Fruit fly (Drosophila melanogaster) whole organism, embryonic: ENCODE data around the gene sob.

Source experiments
- Bdp1 ChIP-seq: fragments of 200-800 bp; sonication (Bioruptor generic); optimal IDR thresholded peaks from 3 replicates; lab custom pipeline; 2016; ENCODE audit warnings: missing biosample characterization, missing genetic modification characterization
- BtbVII ChIP-seq: fragments of 200-800 bp; sonication (Bioruptor generic); optimal IDR thresholded peaks from 3 replicates; lab custom pipeline; 2017; ENCODE audit warnings: missing biosample characterization, mild to moderate bottlenecking, missing genetic modification characterization
- C15 ChIP-seq: fragments of 200-800 bp; sonication (Bioruptor generic); IDR thresholded peaks from 3 replicates; pipeline ENCODE4 v1.3.6; 2022; ENCODE audit warnings: missing biosample characterization, missing genetic modification characterization
- CG10959 ChIP-seq: fragments of 200-800 bp; sonication (Bioruptor generic); IDR thresholded peaks from 2 replicates; pipeline ENCODE4 v1.3.6; 2022; ENCODE audit warnings: missing biosample characterization, missing genetic modification characterization
- CG11695 ChIP-seq: fragments of 200-800 bp; sonication (Bioruptor generic); IDR thresholded peaks from 3 replicates; pipeline ENCODE4 v1.3.6; 2022; ENCODE audit warnings: missing biosample characterization, missing genetic modification characterization
- CG13287 ChIP-seq: fragments of 200-800 bp; sonication (Bioruptor generic); IDR thresholded peaks from 2 replicates; pipeline ENCODE4 v1.3.6; 2022; ENCODE audit warnings: missing biosample characterization, missing genetic modification characterization; ENCODE audit not compliant: partially characterized antibody
- CG13894 ChIP-seq: fragments of 200-800 bp; sonication (Bioruptor generic); optimal IDR thresholded peaks from 3 replicates; lab custom pipeline; 2018; ENCODE audit warnings: missing biosample characterization, mild to moderate bottlenecking, missing genetic modification characterization, moderate library complexity
- CG14965 ChIP-seq: fragments of 200-800 bp; sonication (Bioruptor generic); optimal IDR thresholded peaks from 2 replicates; lab custom pipeline; 2016; ENCODE audit warnings: missing biosample characterization, missing genetic modification characterization, borderline replicate concordance
- CG15601 ChIP-seq: fragments of 200-800 bp; sonication (Bioruptor generic); optimal IDR thresholded peaks from 3 replicates; lab custom pipeline; 2019; ENCODE audit warnings: missing biosample characterization, mild to moderate bottlenecking, missing genetic modification characterization, moderate library complexity
- CG17361 ChIP-seq: fragments of 200-800 bp; sonication (Bioruptor generic); IDR thresholded peaks from 3 replicates; pipeline ENCODE4 v1.3.6; 2022; ENCODE audit warnings: missing biosample characterization, missing genetic modification characterization
- CG18476 ChIP-seq: fragments of 200-800 bp; sonication (Bioruptor generic); optimal IDR thresholded peaks from 2 replicates; lab custom pipeline; 2016; ENCODE audit warnings: missing biosample characterization, mild to moderate bottlenecking, missing genetic modification characterization
- CG3163 ChIP-seq: fragments of 200-800 bp; sonication (Bioruptor generic); optimal IDR thresholded peaks from 3 replicates; lab custom pipeline; 2016; ENCODE audit warnings: missing biosample characterization, missing genetic modification characterization
- CG3281 ChIP-seq: fragments of 200-800 bp; sonication (Bioruptor generic); optimal IDR thresholded peaks from 3 replicates; lab custom pipeline; 2017; ENCODE audit warnings: missing biosample characterization, mild to moderate bottlenecking, missing genetic modification characterization
- CG4282 ChIP-seq: fragments of 200-800 bp; sonication (Bioruptor generic); optimal IDR thresholded peaks from 2 replicates; lab custom pipeline; 2016; ENCODE audit warnings: missing biosample characterization, missing genetic modification characterization
- CG5180 ChIP-seq: fragments of 200-800 bp; sonication (Bioruptor generic); optimal IDR thresholded peaks from 3 replicates; lab custom pipeline; 2017; ENCODE audit warnings: missing biosample characterization, missing genetic modification characterization, mild to moderate bottlenecking, moderate library complexity, missing genetic modification reagents
- CG5245 ChIP-seq: fragments of 200-800 bp; sonication (Bioruptor generic); optimal IDR thresholded peaks from 3 replicates; lab custom pipeline; 2016; ENCODE audit warnings: missing biosample characterization, missing genetic modification characterization
- CG5953 ChIP-seq: fragments of 200-800 bp; sonication (Bioruptor generic); IDR thresholded peaks from 2 replicates; pipeline ENCODE4 v1.3.6; 2022; ENCODE audit warnings: missing biosample characterization, missing genetic modification characterization
- CG6654 ChIP-seq: fragments of 200-800 bp; sonication (Bioruptor generic); optimal IDR thresholded peaks from 2 replicates; lab custom pipeline; 2017; ENCODE audit warnings: missing biosample characterization, mild to moderate bottlenecking, missing genetic modification characterization
- CG6765 ChIP-seq: fragments of 200-800 bp; sonication (Bioruptor generic); optimal IDR thresholded peaks from 3 replicates; lab custom pipeline; 2017; ENCODE audit warnings: missing biosample characterization, mild to moderate bottlenecking, missing genetic modification characterization
- CG6791 ChIP-seq: fragments of 200-800 bp; sonication (Bioruptor generic); IDR thresholded peaks from 3 replicates; pipeline ENCODE4 v1.3.6; 2022; ENCODE audit warnings: missing biosample characterization, missing genetic modification characterization; ENCODE audit not compliant: partially characterized antibody
- CG7963 ChIP-seq: fragments of 200-800 bp; sonication (Bioruptor generic); IDR thresholded peaks from 3 replicates; pipeline ENCODE4 v1.3.6; 2022; ENCODE audit warnings: missing biosample characterization, missing genetic modification characterization; ENCODE audit not compliant: partially characterized antibody
- CG9609 ChIP-seq: fragments of 200-800 bp; sonication (Bioruptor generic); optimal IDR thresholded peaks from 3 replicates; lab custom pipeline; 2016; ENCODE audit warnings: missing biosample characterization, missing genetic modification characterization
- Dll ChIP-seq: fragments of 200-800 bp; sonication (Bioruptor generic); IDR thresholded peaks from 4 replicates; pipeline ENCODE4 v1.3.6; 2022; ENCODE audit warnings: missing biosample characterization, missing genetic modification characterization; ENCODE audit not compliant: partially characterized antibody
- HLH54F ChIP-seq: fragments of 200-800 bp; sonication (Bioruptor generic); optimal IDR thresholded peaks from 3 replicates; lab custom pipeline; 2016; ENCODE audit warnings: missing biosample characterization, missing genetic modification characterization
- HLHmδ ChIP-seq: fragments of 200-800 bp; sonication (Bioruptor generic); optimal IDR thresholded peaks from 2 replicates; lab custom pipeline; 2018; ENCODE audit warnings: missing biosample characterization, mild to moderate bottlenecking, missing genetic modification characterization, moderate library complexity
- Hsf ChIP-seq: fragments of 200-800 bp; sonication (Bioruptor generic); optimal IDR thresholded peaks from 3 replicates; lab custom pipeline; 2016; ENCODE audit warnings: missing biosample characterization, missing genetic modification characterization
- Lpt ChIP-seq: fragments of >200 bp; optimal IDR thresholded peaks from 2 replicates; lab custom pipeline; 2018; ENCODE audit warnings: missing biosample characterization, missing genetic modification characterization
- Mad ChIP-seq: fragments of 200-800 bp; sonication (Bioruptor generic); optimal IDR thresholded peaks from 2 replicates; lab custom pipeline; 2016; ENCODE audit warnings: missing biosample characterization, missing genetic modification characterization
- NFAT ChIP-seq: fragments of 200-800 bp; sonication (Bioruptor generic); IDR thresholded peaks from 2 replicates; pipeline ENCODE4 v1.3.6; 2022; ENCODE audit warnings: missing biosample characterization, missing genetic modification characterization
- Nf-YC ChIP-seq: fragments of 200-800 bp; optimal IDR thresholded peaks from 3 replicates; lab custom pipeline; 2019; ENCODE audit warnings: missing biosample characterization, mild to moderate bottlenecking, missing genetic modification characterization, moderate library complexity
- Rx ChIP-seq: fragments of 200-800 bp; sonication (Bioruptor generic); IDR thresholded peaks from 2 replicates; pipeline ENCODE4 v1.3.6; 2022; ENCODE audit warnings: missing biosample characterization, missing genetic modification characterization
- Sry-β ChIP-seq: fragments of 200-800 bp; sonication (Bioruptor generic); optimal IDR thresholded peaks from 2 replicates; lab custom pipeline; 2018; ENCODE audit warnings: missing biosample characterization, mild to moderate bottlenecking, missing genetic modification characterization, moderate library complexity
- Trl ChIP-seq, 3 experiments: fragments of >200 bp in 2 of 3; fragments of 200-800 bp in 1 of 3; sonication (Bioruptor generic) in 1 of 3; optimal IDR thresholded peaks; 2 replicates in 1 of 3; 3 replicates in 2 of 3; lab custom pipeline; 2016 to 2017; ENCODE audit warnings: missing biosample characterization in 1 of 3, missing genetic modification characterization in 1 of 3
- Usf ChIP-seq: fragments of 200-800 bp; sonication (Bioruptor generic); optimal IDR thresholded peaks from 2 replicates; lab custom pipeline; 2017; ENCODE audit warnings: missing genotype, missing biosample characterization, missing genetic modification characterization
- abd-A ChIP-seq: fragments of 200-800 bp; sonication (Bioruptor generic); optimal IDR thresholded peaks from 3 replicates; lab custom pipeline; 2019; ENCODE audit warnings: missing biosample characterization, mild to moderate bottlenecking, missing genetic modification characterization, moderate library complexity
- crp ChIP-seq, 2 experiments: fragments of 200-800 bp; sonication (Bioruptor generic); optimal IDR thresholded peaks; 2 replicates in 1 of 2; 3 replicates in 1 of 2; lab custom pipeline; 2017; ENCODE audit warnings: missing biosample characterization in 2 of 2, missing genetic modification characterization in 2 of 2, mild to moderate bottlenecking in 1 of 2, moderate library complexity in 1 of 2
- dati ChIP-seq: fragments of 200-800 bp; sonication (Bioruptor generic); IDR thresholded peaks from 2 replicates; pipeline ENCODE4 v1.3.6; 2022; ENCODE audit warnings: missing biosample characterization, missing genetic modification characterization
- dimm ChIP-seq: fragments of 200-800 bp; sonication (Bioruptor generic); IDR thresholded peaks from 2 replicates; pipeline ENCODE4 v1.3.6; 2022; ENCODE audit warnings: missing biosample characterization, missing genetic modification characterization
- inv ChIP-seq: fragments of 200-800 bp; sonication (Bioruptor generic); IDR thresholded peaks from 2 replicates; pipeline ENCODE4 v1.3.6; 2022; ENCODE audit warnings: missing biosample characterization, missing genetic modification characterization; ENCODE audit not compliant: partially characterized antibody
- jumu ChIP-seq: fragments of 200-800 bp; sonication (Bioruptor generic); optimal IDR thresholded peaks from 3 replicates; lab custom pipeline; 2016; ENCODE audit warnings: missing biosample characterization, missing genetic modification characterization
- mirr ChIP-seq: fragments of 200-800 bp; sonication (Bioruptor generic); optimal IDR thresholded peaks from 3 replicates; lab custom pipeline; 2018; ENCODE audit warnings: missing biosample characterization, mild to moderate bottlenecking, missing genetic modification characterization
- nerfin-1 ChIP-seq: fragments of 200-800 bp; sonication (Bioruptor generic); optimal IDR thresholded peaks from 3 replicates; lab custom pipeline; 2019; ENCODE audit warnings: missing biosample characterization, mild to moderate bottlenecking, missing genetic modification characterization, moderate library complexity
- org-1 ChIP-seq: fragments of 200-800 bp; sonication (Bioruptor generic); optimal IDR thresholded peaks from 2 replicates; lab custom pipeline; 2017; ENCODE audit warnings: missing biosample characterization, missing genetic modification characterization
- repo ChIP-seq: fragments of 200-800 bp; sonication (Bioruptor generic); optimal IDR thresholded peaks from 2 replicates; lab custom pipeline; 2016; ENCODE audit warnings: missing biosample characterization, missing genetic modification characterization
- run ChIP-seq: fragments of 200-800 bp; sonication (Bioruptor generic); optimal IDR thresholded peaks from 3 replicates; lab custom pipeline; 2018; ENCODE audit warnings: missing biosample characterization, mild to moderate bottlenecking, missing genetic modification characterization
- sqz ChIP-seq: fragments of 200-800 bp; sonication (Bioruptor generic); optimal IDR thresholded peaks from 3 replicates; lab custom pipeline; 2018; ENCODE audit warnings: missing biosample characterization, mild to moderate bottlenecking, missing genetic modification characterization
- sug ChIP-seq: fragments of 200-800 bp; optimal IDR thresholded peaks from 2 replicates; lab custom pipeline; 2019; ENCODE audit warnings: missing biosample characterization, mild to moderate bottlenecking, missing genetic modification characterization, moderate library complexity
- tll ChIP-seq, 2 experiments: fragments of 200-800 bp in 1 of 2; fragments of >200 bp in 1 of 2; sonication (Bioruptor generic) in 1 of 2; optimal IDR thresholded peaks; 2 replicates each; lab custom pipeline; 2017 to 2019; ENCODE audit warnings: missing biosample characterization in 2 of 2, missing genetic modification characterization in 2 of 2, mild to moderate bottlenecking in 1 of 2, moderate library complexity in 1 of 2
- tx ChIP-seq: fragments of 200-800 bp; sonication (Bioruptor generic); optimal IDR thresholded peaks from 2 replicates; lab custom pipeline; 2016; ENCODE audit warnings: missing biosample characterization, missing genetic modification characterization

sob gene

dm6 chr2L:3573172-3573755, 7.3 kb downstream of the sob start (continued):
- peak; percentile 48 for TF ChIP-seq CG9609 (GFP tag; lab: Kevin White, UChicago)
- no peak for TF ChIP-seq Sry-β (GFP tag; lab: Kevin White, UChicago)
- peak; percentile 49 for TF ChIP-seq Hsf (GFP tag; lab: Kevin White, UChicago)
- TF ChIP-seq CG17361 (GFP tag; lab: Robert Waterston, UW) = peak; percentile 74; the same call in 2 of the 3 replicates
- TF ChIP-seq run (tag; lab: Kevin White, UChicago) = peak; percentile 4
- peak; percentile 31 for TF ChIP-seq Bdp1 (GFP tag; lab: Kevin White, UChicago)
- peak; percentile 45 for TF ChIP-seq CG15601 (tag; lab: Kevin White, UChicago)
- TF ChIP-seq mirr (GFP tag; lab: Kevin White, UChicago) = no peak
- TF ChIP-seq Trl (optimal IDR thresholded peaks at IDR 0.05; lab: Kevin White, UChicago) = peak; percentile 15 to 18
- TF ChIP-seq Trl (GFP tag; optimal IDR thresholded peaks at IDR 0.05; lab: Kevin White, UChicago) = peak; percentile 46
- peak; percentile 12 for TF ChIP-seq CG6654 (GFP tag; lab: Kevin White, UChicago)
- no peak for TF ChIP-seq CG10959
- TF ChIP-seq CG7963 = no peak
- TF ChIP-seq Lpt (GFP tag; lab: Kevin White, UChicago) = no peak
- no peak for TF ChIP-seq sqz (GFP tag; lab: Kevin White, UChicago)
- no peak for TF ChIP-seq CG4282 (GFP tag; lab: Kevin White, UChicago)
- TF ChIP-seq Mad (GFP tag; lab: Kevin White, UChicago) = no peak
- TF ChIP-seq HLHmδ (GFP tag; lab: Kevin White, UChicago) = peak; percentile 82
- no peak for TF ChIP-seq CG6765 (GFP tag; lab: Kevin White, UChicago)
- no peak for TF ChIP-seq crp (GFP tag; optimal IDR thresholded peaks at IDR 0.05; lab: Kevin White, UChicago)
- TF ChIP-seq jumu (GFP tag; lab: Kevin White, UChicago) = peak; percentile 53
- TF ChIP-seq Usf (GFP tag; lab: Kevin White, UChicago) = no peak
- peak; percentile 25 for TF ChIP-seq Nf-YC (tag; lab: Kevin White, UChicago)
- no peak for TF ChIP-seq CG13287 (GFP tag; lab: Robert Waterston, UW)
- TF ChIP-seq CG6791 (GFP tag; lab: Robert Waterston, UW) = no peak
- no peak for TF ChIP-seq NFAT
- TF ChIP-seq CG5953 (GFP tag; lab: Robert Waterston, UW) = 0 out of 2 replicates have a peak, but pooled peaks have one; percentile 33
- TF ChIP-seq CG11695 (GFP tag; lab: Robert Waterston, UW) = peak; percentile 69; the same call in 2 of the 3 replicates
- peak; percentile 3 for TF ChIP-seq CG18476 (GFP tag; lab: Kevin White, UChicago)
- no peak for TF ChIP-seq C15 (GFP tag; lab: Robert Waterston, UW)
- peak; percentile 52; the same call in 1 of the 2 replicates for TF ChIP-seq dati (GFP tag; lab: Robert Waterston, UW)
- no peak for TF ChIP-seq Dll (GFP tag; lab: Robert Waterston, UW)
- peak; percentile 26 for TF ChIP-seq CG3281 (GFP tag; lab: Kevin White, UChicago)
- peak; percentile 93 for TF ChIP-seq sug (tag; lab: Kevin White, UChicago)
- 0 out of 2 replicates have a peak, but pooled peaks have one; percentile 5 for TF ChIP-seq dimm
- TF ChIP-seq HLH54F = peak; percentile 17
- TF ChIP-seq CG5180 = peak; percentile 42
- TF ChIP-seq CG3163 (GFP tag; lab: Kevin White, UChicago) = no peak
- TF ChIP-seq tll (GFP tag; optimal IDR thresholded peaks at IDR 0.05; lab: Kevin White, UChicago) = no peak
- TF ChIP-seq abd-A (tag; lab: Kevin White, UChicago) = no peak
- TF ChIP-seq BtbVII (GFP tag; lab: Kevin White, UChicago) = peak; percentile 13
- TF ChIP-seq nerfin-1 = peak; percentile 70
- peak; percentile 52 for TF ChIP-seq org-1
- TF ChIP-seq repo (GFP tag; lab: Kevin White, UChicago) = peak; percentile 25
- TF ChIP-seq inv (GFP tag; lab: Robert Waterston, UW) = no peak
- no peak for TF ChIP-seq CG14965 (GFP tag; lab: Kevin White, UChicago)
- peak; percentile 46 for TF ChIP-seq CG5245 (GFP tag; lab: Kevin White, UChicago)
- TF ChIP-seq tx (GFP tag; lab: Kevin White, UChicago) = peak; percentile 55
- TF ChIP-seq Rx (GFP tag; lab: Robert Waterston, UW) = no peak
- TF ChIP-seq CG13894 (tag; lab: Kevin White, UChicago) = no peak
